Fruit fly (Drosophila melanogaster) whole organism, embryonic: ENCODE data around the gene CstF50.

ENCODE experiments used
- CG10147 ChIP-seq: fragments of 200-800 bp; sonication (Bioruptor generic); optimal IDR thresholded peaks from 2 replicates; lab custom pipeline; 2019; ENCODE audit warnings: missing biosample characterization, mild to moderate bottlenecking, missing genetic modification characterization, moderate library complexity
- CG10321 ChIP-seq: fragments of 200-800 bp; sonication (Bioruptor generic); IDR thresholded peaks from 2 replicates; pipeline ENCODE4 v1.3.6; 2022; ENCODE audit warnings: missing biosample characterization, missing genetic modification characterization
- CG11247 ChIP-seq: fragments of 200-800 bp; sonication (Bioruptor generic); IDR thresholded peaks from 2 replicates; pipeline ENCODE4 v1.3.6; 2022; ENCODE audit warnings: missing biosample characterization, missing genetic modification characterization
- CG12155 ChIP-seq: fragments of 200-800 bp; sonication (Bioruptor generic); optimal IDR thresholded peaks from 3 replicates; lab custom pipeline; 2016; ENCODE audit warnings: missing biosample characterization, missing genetic modification characterization
- CG14050 ChIP-seq: fragments of 200-800 bp; sonication (Bioruptor generic); IDR thresholded peaks from 3 replicates; pipeline ENCODE4 v1.3.6; 2022; ENCODE audit warnings: missing biosample characterization, missing genetic modification characterization
- CG15011 ChIP-seq: fragments of 200-800 bp; sonication (Bioruptor generic); optimal IDR thresholded peaks from 3 replicates; lab custom pipeline; 2018; ENCODE audit warnings: missing biosample characterization, mild to moderate bottlenecking, missing genetic modification characterization
- CG1602 ChIP-seq: fragments of 200-800 bp; sonication (Bioruptor generic); optimal IDR thresholded peaks from 3 replicates; lab custom pipeline; 2016; ENCODE audit warnings: missing biosample characterization, missing genetic modification characterization
- CG17328 ChIP-seq: fragments of 200-800 bp; sonication (Bioruptor generic); IDR thresholded peaks from 2 replicates; pipeline ENCODE4 v1.3.6; 2022; ENCODE audit warnings: missing biosample characterization, missing genetic modification characterization
- CG17361 ChIP-seq: fragments of 200-800 bp; sonication (Bioruptor generic); IDR thresholded peaks from 3 replicates; pipeline ENCODE4 v1.3.6; 2022; ENCODE audit warnings: missing biosample characterization, missing genetic modification characterization
- CG2889 ChIP-seq: fragments of 200-800 bp; sonication (Bioruptor generic); IDR thresholded peaks from 3 replicates; pipeline ENCODE4 v1.3.6; 2022; ENCODE audit warnings: missing biosample characterization, missing genetic modification characterization
- CG30403 ChIP-seq: fragments of 200-800 bp; sonication (Bioruptor generic); optimal IDR thresholded peaks from 3 replicates; lab custom pipeline; 2016; ENCODE audit warnings: missing biosample characterization, missing genetic modification characterization
- CG32767 ChIP-seq: fragments of 200-800 bp; sonication (Bioruptor generic); IDR thresholded peaks from 2 replicates; pipeline ENCODE4 v1.3.6; 2022; ENCODE audit warnings: missing biosample characterization, missing genetic modification characterization
- CG43689 ChIP-seq: fragments of 200-800 bp; sonication (Bioruptor generic); IDR thresholded peaks from 2 replicates; pipeline ENCODE4 v1.3.6; 2022; ENCODE audit warnings: missing biosample characterization, missing genetic modification characterization
- CG4730 ChIP-seq: fragments of 200-800 bp; sonication (Bioruptor generic); IDR thresholded peaks from 2 replicates; pipeline ENCODE4 v1.3.6; 2022; ENCODE audit warnings: missing biosample characterization, missing genetic modification characterization
- CG6175 ChIP-seq: fragments of 200-800 bp; sonication (Bioruptor generic); IDR thresholded peaks from 3 replicates; pipeline ENCODE4 v1.3.6; 2022; ENCODE audit warnings: missing biosample characterization, missing genetic modification characterization
- CG6654 ChIP-seq: fragments of 200-800 bp; sonication (Bioruptor generic); optimal IDR thresholded peaks from 2 replicates; lab custom pipeline; 2017; ENCODE audit warnings: missing biosample characterization, mild to moderate bottlenecking, missing genetic modification characterization
- CG7271 ChIP-seq: fragments of 200-800 bp; sonication (Bioruptor generic); optimal IDR thresholded peaks from 2 replicates; lab custom pipeline; 2018; ENCODE audit warnings: missing biosample characterization, mild to moderate bottlenecking, missing genetic modification characterization, moderate library complexity
- CG7745 ChIP-seq: fragments of 200-800 bp; sonication (Bioruptor generic); optimal IDR thresholded peaks from 2 replicates; lab custom pipeline; 2018; ENCODE audit warnings: missing biosample characterization, mild to moderate bottlenecking, missing genetic modification characterization, moderate library complexity
- CG9609 ChIP-seq: fragments of 200-800 bp; sonication (Bioruptor generic); optimal IDR thresholded peaks from 3 replicates; lab custom pipeline; 2016; ENCODE audit warnings: missing biosample characterization, missing genetic modification characterization
- CHES-1-like ChIP-seq: fragments of 200-800 bp; sonication (Bioruptor generic); optimal IDR thresholded peaks from 2 replicates; lab custom pipeline; 2016; ENCODE audit warnings: missing biosample characterization, missing genetic modification characterization
- D19B ChIP-seq: fragments of 200-800 bp; sonication (Bioruptor generic); optimal IDR thresholded peaks from 2 replicates; lab custom pipeline; 2017; ENCODE audit warnings: missing biosample characterization, mild to moderate bottlenecking, missing genetic modification characterization
- Drgx ChIP-seq: fragments of 200-800 bp; sonication (Bioruptor generic); IDR thresholded peaks from 2 replicates; pipeline ENCODE4 v1.3.6; 2022; ENCODE audit warnings: missing biosample characterization, missing genetic modification characterization
- Fer2 ChIP-seq: fragments of 200-800 bp; sonication (Bioruptor generic); optimal IDR thresholded peaks from 2 replicates; lab custom pipeline; 2018; ENCODE audit warnings: missing biosample characterization, mild to moderate bottlenecking, missing genetic modification characterization, moderate library complexity
- H15 ChIP-seq: fragments of 200-800 bp; sonication (Bioruptor generic); IDR thresholded peaks from 3 replicates; pipeline ENCODE4 v1.3.6; 2022; ENCODE audit warnings: missing biosample characterization, missing genetic modification characterization
- HLH3B ChIP-seq: fragments of 200-800 bp; sonication (Bioruptor generic); IDR thresholded peaks from 2 replicates; pipeline ENCODE4 v1.3.6; 2022; ENCODE audit warnings: missing biosample characterization, missing genetic modification characterization
- Hsf ChIP-seq: fragments of 200-800 bp; sonication (Bioruptor generic); optimal IDR thresholded peaks from 3 replicates; lab custom pipeline; 2016; ENCODE audit warnings: missing biosample characterization, missing genetic modification characterization
- MTF-1 ChIP-seq: fragments of 200-800 bp; sonication (Bioruptor generic); optimal IDR thresholded peaks from 2 replicates; lab custom pipeline; 2018; ENCODE audit warnings: missing biosample characterization, mild to moderate bottlenecking, missing genetic modification characterization, borderline replicate concordance
- Max ChIP-seq: fragments of 200-800 bp; sonication (Bioruptor generic); optimal IDR thresholded peaks from 2 replicates; lab custom pipeline; 2016; ENCODE audit warnings: missing biosample characterization, mild to moderate bottlenecking, missing genetic modification characterization
- Mes4 ChIP-seq: fragments of 200-800 bp; sonication (Bioruptor generic); optimal IDR thresholded peaks from 2 replicates; lab custom pipeline; 2016; ENCODE audit warnings: missing biosample characterization, missing genetic modification characterization
- NC2β ChIP-seq: fragments of 200-800 bp; sonication (Bioruptor generic); optimal IDR thresholded peaks from 2 replicates; lab custom pipeline; 2016; ENCODE audit warnings: missing biosample characterization, missing genetic modification characterization
- Nf-YB ChIP-seq: fragments of 200-800 bp; sonication (Bioruptor generic); optimal IDR thresholded peaks from 3 replicates; lab custom pipeline; 2019; ENCODE audit warnings: missing biosample characterization, mild to moderate bottlenecking, missing genetic modification characterization, moderate library complexity
- ab ChIP-seq: fragments of 200-800 bp; sonication (Bioruptor generic); optimal IDR thresholded peaks from 2 replicates; lab custom pipeline; 2016; ENCODE audit warnings: missing biosample characterization, missing genetic modification characterization
- al ChIP-seq: fragments of 200-800 bp; sonication (Bioruptor generic); IDR thresholded peaks from 2 replicates; pipeline ENCODE4 v1.3.6; 2022; ENCODE audit warnings: missing biosample characterization, missing genetic modification characterization
- az2 ChIP-seq: fragments of 200-800 bp; sonication (Bioruptor generic); optimal IDR thresholded peaks from 3 replicates; lab custom pipeline; 2016; ENCODE audit warnings: missing biosample characterization, missing genetic modification characterization
- cato ChIP-seq: fragments of 200-800 bp; sonication (Bioruptor generic); optimal IDR thresholded peaks from 2 replicates; lab custom pipeline; 2016; ENCODE audit warnings: missing biosample characterization, missing genetic modification characterization, borderline replicate concordance
- cg ChIP-seq: fragments of 200-800 bp; sonication (Bioruptor generic); optimal IDR thresholded peaks from 3 replicates; lab custom pipeline; 2019; ENCODE audit warnings: missing biosample characterization, mild to moderate bottlenecking, missing genetic modification characterization, moderate library complexity
- crc ChIP-seq: fragments of 200-800 bp; sonication (Bioruptor generic); optimal IDR thresholded peaks from 2 replicates; lab custom pipeline; 2016; ENCODE audit warnings: missing biosample characterization, missing genetic modification characterization
- dm ChIP-seq: fragments of 200-800 bp; sonication (Bioruptor generic); optimal IDR thresholded peaks from 3 replicates; lab custom pipeline; 2016; ENCODE audit warnings: missing biosample characterization, missing genetic modification characterization
- en ChIP-seq: fragments of 200-800 bp; sonication (Bioruptor generic); optimal IDR thresholded peaks from 2 replicates; lab custom pipeline; 2016; ENCODE audit warnings: missing biosample characterization, missing genetic modification characterization
- fu2 ChIP-seq: fragments of 200-800 bp; sonication (Bioruptor generic); optimal IDR thresholded peaks from 2 replicates; lab custom pipeline; 2016; ENCODE audit warnings: missing biosample characterization, missing genetic modification characterization
- gce ChIP-seq: fragments of 200-800 bp; sonication (Bioruptor generic); IDR thresholded peaks from 3 replicates; pipeline ENCODE4 v1.3.6; 2022; ENCODE audit warnings: missing biosample characterization, missing genetic modification characterization
- grn ChIP-seq: fragments of 200-800 bp; sonication (Bioruptor generic); optimal IDR thresholded peaks from 3 replicates; lab custom pipeline; 2017; ENCODE audit warnings: missing biosample characterization, missing genetic modification characterization
- jumu ChIP-seq: fragments of 200-800 bp; sonication (Bioruptor generic); optimal IDR thresholded peaks from 3 replicates; lab custom pipeline; 2016; ENCODE audit warnings: missing biosample characterization, missing genetic modification characterization
- knrl ChIP-seq: fragments of 200-800 bp; sonication (Bioruptor generic); IDR thresholded peaks from 3 replicates; pipeline ENCODE4 v1.3.6; 2022; ENCODE audit warnings: missing biosample characterization, missing genetic modification characterization; ENCODE audit not compliant: partially characterized antibody
- p53 ChIP-seq: fragments of 200-800 bp; sonication (Bioruptor generic); optimal IDR thresholded peaks from 2 replicates; lab custom pipeline; 2016; ENCODE audit warnings: missing biosample characterization, missing genetic modification characterization
- pfk ChIP-seq: fragments of 200-800 bp; sonication (Bioruptor generic); optimal IDR thresholded peaks from 2 replicates; lab custom pipeline; 2018; ENCODE audit warnings: missing biosample characterization, mild to moderate bottlenecking, missing genetic modification characterization, moderate library complexity
- pros ChIP-seq: fragments of 200-800 bp; sonication (Bioruptor generic); optimal IDR thresholded peaks from 3 replicates; lab custom pipeline; 2019; ENCODE audit warnings: missing biosample characterization, mild to moderate bottlenecking, missing genetic modification characterization, moderate library complexity
- tin ChIP-seq: fragments of 200-800 bp; sonication (Bioruptor generic); optimal IDR thresholded peaks from 3 replicates; lab custom pipeline; 2016; ENCODE audit warnings: missing biosample characterization, missing genetic modification characterization
- trem ChIP-seq: fragments of 200-800 bp; optimal IDR thresholded peaks from 3 replicates; lab custom pipeline; 2019; ENCODE audit warnings: missing biosample characterization, mild to moderate bottlenecking, missing genetic modification characterization, moderate library complexity
- trh ChIP-seq: fragments of 200-800 bp; sonication (Bioruptor generic); optimal IDR thresholded peaks from 2 replicates; lab custom pipeline; 2016; ENCODE audit warnings: missing biosample characterization, missing genetic modification characterization
- ttk ChIP-seq: fragments of 200-800 bp; sonication (Bioruptor generic); IDR thresholded peaks from 2 replicates; pipeline ENCODE4 v2.1.2; 2022; ENCODE audit warnings: missing biosample characterization, missing genetic modification characterization
- vvl ChIP-seq: fragments of 200-800 bp; sonication (Bioruptor generic); IDR thresholded peaks from 2 replicates; pipeline ENCODE4 v1.3.6; 2022; ENCODE audit warnings: missing biosample characterization, missing genetic modification characterization
- zfh2 ChIP-seq: fragments of 200-800 bp; sonication (Bioruptor generic); optimal IDR thresholded peaks from 2 replicates; lab custom pipeline; 2016; ENCODE audit warnings: missing biosample characterization, missing genetic modification characterization

The CstF50 gene

dm6 chr3R:31709142-31709541 is 27.6 kb downstream of the CstF50 start (continued):
- no peak for TF ChIP-seq knrl
- TF ChIP-seq Nf-YB (GFP tag; lab: Kevin White, UChicago), result no peak
- no peak for TF ChIP-seq CHES-1-like
- no peak for TF ChIP-seq ab (GFP tag; lab: Kevin White, UChicago)
- no peak for TF ChIP-seq CG32767
- TF ChIP-seq CG6175 (GFP tag; lab: Robert Waterston, UW), result peak; percentile 9; the same call in 1 of the 3 replicates
- no peak for TF ChIP-seq jumu
- no peak for TF ChIP-seq p53 (GFP tag; lab: Kevin White, UChicago)
- TF ChIP-seq CG2889 (GFP tag; lab: Robert Waterston, UW), result no peak
- TF ChIP-seq Mes4 (GFP tag; lab: Kevin White, UChicago), result peak; percentile 12
- TF ChIP-seq pfk (GFP tag; lab: Kevin White, UChicago), result no peak
- TF ChIP-seq fu2, result no peak
- 0 out of 2 replicates have a peak, but pooled peaks have one; percentile 32 for TF ChIP-seq HLH3B (GFP tag; lab: Robert Waterston, UW)
- peak; percentile 62; the same call in 1 of the 2 replicates for TF ChIP-seq ttk (GFP tag; lab: Robert Waterston, UW)
- TF ChIP-seq dm, result no peak
- no peak for TF ChIP-seq MTF-1 (GFP tag; lab: Kevin White, UChicago)
- no peak for TF ChIP-seq CG6654 (GFP tag; lab: Kevin White, UChicago)
- 0 out of 3 replicates have a peak, but pooled peaks have one; percentile 37 for TF ChIP-seq CG14050
- TF ChIP-seq gce (GFP tag; lab: Robert Waterston, UW), result peak; percentile 42; the same call in 2 of the 3 replicates
- no peak for TF ChIP-seq Max (GFP tag; lab: Kevin White, UChicago)
- TF ChIP-seq az2, result no peak
- TF ChIP-seq en (GFP tag; lab: Kevin White, UChicago), result no peak
- no peak for TF ChIP-seq Fer2
- no peak for TF ChIP-seq CG43689 (GFP tag; lab: Robert Waterston, UW)
- TF ChIP-seq D19B, result no peak
- no peak for TF ChIP-seq CG7271 (tag; lab: Kevin White, UChicago)
- TF ChIP-seq CG11247 (GFP tag; lab: Robert Waterston, UW), result no peak
- TF ChIP-seq tin, result no peak
- TF ChIP-seq vvl (GFP tag; lab: Robert Waterston, UW), result peak; percentile 59
- no peak for TF ChIP-seq CG9609 (GFP tag; lab: Kevin White, UChicago)
- TF ChIP-seq pros (GFP tag; lab: Kevin White, UChicago), result no peak
- TF ChIP-seq al (GFP tag; lab: Robert Waterston, UW), result no peak
- no peak for TF ChIP-seq CG1602 (GFP tag; lab: Kevin White, UChicago)
- no peak for TF ChIP-seq zfh2
- no peak for TF ChIP-seq trh (GFP tag; lab: Kevin White, UChicago)
- no peak for TF ChIP-seq cato (GFP tag; lab: Kevin White, UChicago)
- TF ChIP-seq cg (GFP tag; lab: Kevin White, UChicago), result no peak
- peak; percentile 55; the same call in 1 of the 3 replicates for TF ChIP-seq H15
- no peak for TF ChIP-seq CG7745 (tag; lab: Kevin White, UChicago)
- TF ChIP-seq CG17328 (GFP tag; lab: Robert Waterston, UW), result peak; percentile 17; the same call in 1 of the 2 replicates
- TF ChIP-seq CG30403 (GFP tag; lab: Kevin White, UChicago), result no peak
- no peak for TF ChIP-seq CG10321 (GFP tag; lab: Robert Waterston, UW)
- TF ChIP-seq Hsf (GFP tag; lab: Kevin White, UChicago), result no peak
- TF ChIP-seq Drgx (GFP tag; lab: Robert Waterston, UW), result peak; percentile 90
- no peak for TF ChIP-seq trem
- TF ChIP-seq CG15011 (GFP tag; lab: Kevin White, UChicago), result no peak
- TF ChIP-seq grn, result no peak
- TF ChIP-seq CG4730 (GFP tag; lab: Robert Waterston, UW), result 0 out of 2 replicates have a peak, but pooled peaks have one; percentile 4
- no peak for TF ChIP-seq NC2β (GFP tag; lab: Kevin White, UChicago)
- no peak for TF ChIP-seq crc
- TF ChIP-seq CG12155, result no peak
- no peak for TF ChIP-seq CG10147 (GFP tag; lab: Kevin White, UChicago)
- no peak; the same call in 2 of the 3 replicates for TF ChIP-seq CG17361 (GFP tag; lab: Robert Waterston, UW)
